Fruit fly (Drosophila melanogaster) whole organism, prepupa: ENCODE measurements around the gene Kmn2.

ENCODE experiments used
- Blimp-1 ChIP-seq: fragments of 200-800 bp; sonication (Bioruptor generic); optimal IDR thresholded peaks from 3 replicates; lab custom pipeline; 2017; ENCODE audit warnings: missing biosample characterization, missing genetic modification characterization, mild to moderate bottlenecking, moderate library complexity, missing genetic modification reagents
- CG10669 ChIP-seq: fragments of 200-800 bp; sonication (Bioruptor generic); optimal IDR thresholded peaks from 3 replicates; lab custom pipeline; 2018; ENCODE audit warnings: missing biosample characterization, mild to moderate bottlenecking, missing genetic modification characterization, moderate library complexity
- CG11294 ChIP-seq: fragments of 200-800 bp; sonication (Bioruptor generic); IDR thresholded peaks from 2 replicates; pipeline ENCODE4 v1.3.6; 2022; ENCODE audit warnings: missing biosample characterization, missing genetic modification characterization
- CG11902 ChIP-seq: fragments of 200-800 bp; sonication (Bioruptor generic); optimal IDR thresholded peaks from 3 replicates; lab custom pipeline; 2016; ENCODE audit warnings: missing biosample characterization, missing genetic modification characterization
- CG1621 ChIP-seq: fragments of 200-800 bp; sonication (Bioruptor generic); optimal IDR thresholded peaks from 3 replicates; lab custom pipeline; 2018; ENCODE audit warnings: missing biosample characterization, mild to moderate bottlenecking, missing genetic modification characterization
- CG3032 ChIP-seq: fragments of 200-800 bp; optimal IDR thresholded peaks from 2 replicates; lab custom pipeline; 2019; ENCODE audit warnings: missing biosample characterization, mild to moderate bottlenecking, missing genetic modification characterization, moderate library complexity
- CG31627 ChIP-seq: fragments of 200-800 bp; sonication (Bioruptor generic); optimal IDR thresholded peaks from 3 replicates; lab custom pipeline; 2016; ENCODE audit warnings: missing biosample characterization, missing genetic modification characterization
- CG6163 ChIP-seq: fragments of 200-800 bp; sonication (Bioruptor generic); IDR thresholded peaks from 3 replicates; pipeline ENCODE4 v1.3.6; 2022; ENCODE audit warnings: missing biosample characterization, missing genetic modification characterization
- CG6276 ChIP-seq: fragments of 200-800 bp; sonication (Bioruptor generic); optimal IDR thresholded peaks from 2 replicates; lab custom pipeline; 2017; ENCODE audit warnings: missing biosample characterization, mild to moderate bottlenecking, missing genetic modification characterization
- CG6792 ChIP-seq: fragments of 200-800 bp; sonication (Bioruptor generic); optimal IDR thresholded peaks from 3 replicates; lab custom pipeline; 2016; ENCODE audit warnings: missing biosample characterization, missing genetic modification characterization
- CG6808 ChIP-seq: fragments of 200-800 bp; sonication (Bioruptor generic); optimal IDR thresholded peaks from 3 replicates; lab custom pipeline; 2017; ENCODE audit warnings: missing biosample characterization, missing genetic modification characterization, mild to moderate bottlenecking, moderate library complexity, missing genetic modification reagents
- CG8319 ChIP-seq: fragments of 200-800 bp; sonication (Bioruptor generic); optimal IDR thresholded peaks from 3 replicates; lab custom pipeline; 2016; ENCODE audit warnings: missing biosample characterization, missing genetic modification characterization
- CG9139 ChIP-seq: fragments of 200-800 bp; sonication (Bioruptor generic); optimal IDR thresholded peaks from 3 replicates; lab custom pipeline; 2017; ENCODE audit warnings: missing biosample characterization, mild to moderate bottlenecking, missing genetic modification characterization
- Eip78C ChIP-seq: fragments of 200-800 bp; sonication (Bioruptor generic); peaks from one replicate; lab custom pipeline; 2016; ENCODE audit warnings: missing biosample characterization, missing genetic modification characterization
- Ets21C ChIP-seq: fragments of 200-800 bp; sonication (Bioruptor generic); optimal IDR thresholded peaks from 3 replicates; lab custom pipeline; 2016; ENCODE audit warnings: missing biosample characterization, missing genetic modification characterization
- Gug ChIP-seq: fragments of 200-800 bp; sonication (Bioruptor generic); IDR thresholded peaks from 2 replicates; pipeline ENCODE4 v1.3.6; 2022; ENCODE audit warnings: missing biosample characterization, missing genetic modification characterization
- Hr39 ChIP-seq: fragments of 200-800 bp; sonication (Bioruptor generic); optimal IDR thresholded peaks from 2 replicates; lab custom pipeline; 2016; ENCODE audit warnings: missing biosample characterization, missing genetic modification characterization
- OdsH ChIP-seq: fragments of 200-800 bp; sonication (Bioruptor generic); optimal IDR thresholded peaks from 3 replicates; lab custom pipeline; 2016; ENCODE audit warnings: missing biosample characterization, missing genetic modification characterization
- Smox ChIP-seq: fragments of 200-800 bp; sonication (Bioruptor generic); optimal IDR thresholded peaks from 3 replicates; lab custom pipeline; 2016; ENCODE audit warnings: missing biosample characterization, missing genetic modification characterization
- Sox102F ChIP-seq: fragments of 200-800 bp; sonication (Bioruptor generic); optimal IDR thresholded peaks from 2 replicates; lab custom pipeline; 2016; ENCODE audit warnings: missing biosample characterization, mild to moderate bottlenecking, missing genetic modification characterization
- Sox14 ChIP-seq: fragments of 200-800 bp; sonication (Bioruptor generic); optimal IDR thresholded peaks from 3 replicates; lab custom pipeline; 2016; ENCODE audit warnings: missing biosample characterization, missing genetic modification characterization
- Sox15 ChIP-seq: fragments of 200-800 bp; sonication (Bioruptor generic); optimal IDR thresholded peaks from 3 replicates; lab custom pipeline; 2016; ENCODE audit warnings: missing biosample characterization, missing genetic modification characterization
- dsx ChIP-seq: fragments of 200-800 bp; optimal IDR thresholded peaks from 3 replicates; lab custom pipeline; 2019; ENCODE audit warnings: missing biosample characterization, mild to moderate bottlenecking, missing genetic modification characterization, moderate library complexity; ENCODE audit not compliant: poor library complexity, severe bottlenecking
- eg ChIP-seq: fragments of 200-800 bp; sonication (Bioruptor generic); IDR thresholded peaks from 3 replicates; pipeline ENCODE4 v1.3.6; 2022; ENCODE audit warnings: missing biosample characterization, missing genetic modification characterization
- esn ChIP-seq: fragments of 200-800 bp; sonication (Bioruptor generic); optimal IDR thresholded peaks from 2 replicates; lab custom pipeline; 2016; ENCODE audit warnings: missing biosample characterization, mild to moderate bottlenecking, missing genetic modification characterization, moderate library complexity
- lz ChIP-seq: fragments of 200-800 bp; sonication (Bioruptor generic); optimal IDR thresholded peaks from 3 replicates; lab custom pipeline; 2016; ENCODE audit warnings: missing biosample characterization, missing genetic modification characterization
- pdm3 ChIP-seq: fragments of 200-800 bp; sonication (Bioruptor generic); optimal IDR thresholded peaks from 3 replicates; lab custom pipeline; 2016; ENCODE audit warnings: missing biosample characterization, missing genetic modification characterization
- salr ChIP-seq, 2 experiments: fragments of 200-800 bp; sonication (Bioruptor generic); optimal IDR thresholded peaks; 3 replicates each; lab custom pipeline; 2016 to 2018; ENCODE audit warnings: missing biosample characterization in 2 of 2, missing genetic modification characterization in 2 of 2, mild to moderate bottlenecking in 1 of 2
- spab ChIP-seq: fragments of 200-800 bp; sonication (Bioruptor generic); optimal IDR thresholded peaks from 2 replicates; lab custom pipeline; 2017; ENCODE audit warnings: missing biosample characterization, mild to moderate bottlenecking, missing genetic modification characterization, missing genetic modification reagents
- svp ChIP-seq: fragments of 200-800 bp; sonication (Bioruptor generic); peaks from one replicate; lab custom pipeline; 2016; ENCODE audit warnings: missing biosample characterization, missing genetic modification characterization
- topi ChIP-seq: fragments of 200-800 bp; sonication (Bioruptor generic); optimal IDR thresholded peaks from 3 replicates; lab custom pipeline; 2016; ENCODE audit warnings: missing biosample characterization, missing genetic modification characterization
- vri ChIP-seq: fragments of 200-800 bp; sonication (Bioruptor generic); optimal IDR thresholded peaks from 3 replicates; lab custom pipeline; 2016; ENCODE audit warnings: missing biosample characterization, mild to moderate bottlenecking, missing genetic modification characterization

The Kmn2 gene

dm6 chr3R:7978379-7979009 is 22.6 kb downstream of the Kmn2 start, which contains the start of the genes CD98hc and Os-C (continued):
- no peak for TF ChIP-seq spab (GFP tag; lab: Kevin White, UChicago)
- TF ChIP-seq Blimp-1 (GFP tag; lab: Kevin White, UChicago), result no peak
- TF ChIP-seq CG3032 (tag; lab: Kevin White, UChicago), result no peak
- no peak for TF ChIP-seq Ets21C (GFP tag; lab: Kevin White, UChicago)
- no peak for TF ChIP-seq CG31627 (GFP tag; lab: Kevin White, UChicago)
- TF ChIP-seq CG6276 (GFP tag; lab: Kevin White, UChicago), result no peak
- no peak for TF ChIP-seq CG9139
- TF ChIP-seq Hr39 (GFP tag; lab: Kevin White, UChicago), result no peak
- TF ChIP-seq Gug, result no peak
- no peak for TF ChIP-seq CG6792 (GFP tag; lab: Kevin White, UChicago)
- TF ChIP-seq Sox102F, result no peak
- TF ChIP-seq lz, result no peak
- TF ChIP-seq CG11294, result peak; percentile 6; the same call in 1 of the 2 replicates
- TF ChIP-seq pdm3, result no peak
- TF ChIP-seq salr (GFP tag; optimal IDR thresholded peaks at IDR 0.05; lab: Kevin White, UChicago), result no peak
- no peak for TF ChIP-seq Sox15 (GFP tag; lab: Kevin White, UChicago)
- TF ChIP-seq dsx (GFP tag; lab: Kevin White, UChicago), result peak; percentile 25
- no peak for TF ChIP-seq svp (GFP tag; lab: Kevin White, UChicago)

- TF ChIP-seq CG6808 (GFP tag; lab: Kevin White, UChicago) (no peak), dsx (GFP tag; lab: Kevin White, UChicago) (peak; percentile 71), lz (no peak), Sox14 (GFP tag; lab: Kevin White, UChicago) (peak; percentile 55), Eip78C (GFP tag; lab: Kevin White, UChicago) (peak; percentile 36), OdsH (GFP tag; lab: Kevin White, UChicago) (no peak), Sox102F (peak; percentile 4), pdm3 (no peak), CG6792 (GFP tag; lab: Kevin White, UChicago) (no peak), topi (no peak), CG10669 (GFP tag; lab: Kevin White, UChicago) (no peak), CG8319 (GFP tag; lab: Kevin White, UChicago) (no peak), svp (GFP tag; lab: Kevin White, UChicago) (peak; percentile 83), esn (GFP tag; lab: Kevin White, UChicago) (peak; percentile 24), CG6163 (GFP tag; lab: Robert Waterston, UW) (no peak), Sox15 (GFP tag; lab: Kevin White, UChicago) (no peak), CG3032 (tag; lab: Kevin White, UChicago) (peak; percentile 27), CG1621 (tag; lab: Kevin White, UChicago) (peak; percentile 25), vri (GFP tag; lab: Kevin White, UChicago) (peak; percentile 88), Smox (GFP tag; lab: Kevin White, UChicago) (peak; percentile 12), CG6276 (GFP tag; lab: Kevin White, UChicago) (peak; percentile 0), CG11902 (no peak)
- TF ChIP-seq, all 60 proteins: peak for 11
Observed at dm6 chr3R:7977011-7977925, 23.8 kb downstream of the Kmn2 start.

- peak; percentile 54 for TF ChIP-seq Gug
- TF ChIP-seq CG6163 (GFP tag; lab: Robert Waterston, UW), result 0 out of 3 replicates have a peak, but pooled peaks have one; percentile 34
- TF ChIP-seq eg (GFP tag; lab: Robert Waterston, UW), result peak; percentile 86; the same call in 2 of the 3 replicates
- TF ChIP-seq CG11294, result peak; percentile 54; the same call in 1 of the 2 replicates
- TF ChIP-seq, all 60 proteins: peak for 4; not testable (repeated sequence) for 56
Observed at dm6 chr3R:7973906-7974305, 27.2 kb downstream of the Kmn2 start.
